Fruit fly (Drosophila melanogaster): ENCODE results near the gene NijA.
A peak's percentile ranks its signal among the peaks of the same experiment; 100 is the strongest.

The NijA gene

dm6 chr3L:10678545-10679067, 18.1 kb downstream of the NijA start:
- peak; percentile 48; the same call in 1 of the 2 replicates for TF ChIP-seq Rx (GFP tag; IDR thresholded peaks at IDR 0.05)
- TF ChIP-seq CG6689 (GFP tag; IDR thresholded peaks at IDR 0.05), result peak; percentile 96
- TF ChIP-seq dmrt99B (tag; optimal IDR thresholded peaks at IDR 0.05), result peak; percentile 99
- peak; percentile 79 for TF ChIP-seq wek (GFP tag; optimal IDR thresholded peaks at IDR 0.05)
- TF ChIP-seq tx (GFP tag; optimal IDR thresholded peaks at IDR 0.05), result peak; percentile 84
- TF ChIP-seq Dll (GFP tag; IDR thresholded peaks at IDR 0.05; ENCODE audit: partially characterized antibody), result no peak
- TF ChIP-seq CG1647 (GFP tag; optimal IDR thresholded peaks at IDR 0.05), result peak; percentile 74
- TF ChIP-seq lbe (GFP tag; optimal IDR thresholded peaks at IDR 0.05), result no peak
- peak; percentile 91 for TF ChIP-seq sd (tag; optimal IDR thresholded peaks at IDR 0.05)
- peak; percentile 93 for TF ChIP-seq CG9437 (GFP tag; optimal IDR thresholded peaks at IDR 0.05)
- TF ChIP-seq CG2120 (GFP tag; optimal IDR thresholded peaks at IDR 0.05), result peak; percentile 96
- TF ChIP-seq CG2202 (tag; optimal IDR thresholded peaks at IDR 0.05), result peak; percentile 83
- TF ChIP-seq Doc3 (GFP tag; IDR thresholded peaks at IDR 0.05; ENCODE audit: partially characterized antibody), result no peak
- peak; percentile 91 for TF ChIP-seq NfI (GFP tag; optimal IDR thresholded peaks at IDR 0.05)
- peak; percentile 77 for TF ChIP-seq CG18764 (GFP tag; optimal IDR thresholded peaks at IDR 0.05)
- TF ChIP-seq CG6272 (GFP tag; IDR thresholded peaks at IDR 0.05), result peak; percentile 76
- TF ChIP-seq jigr1 (GFP tag; IDR thresholded peaks at IDR 0.05), result peak; percentile 92
- no peak for TF ChIP-seq CG13287 (GFP tag; IDR thresholded peaks at IDR 0.05; ENCODE audit: partially characterized antibody)
- TF ChIP-seq CG12219 (GFP tag; optimal IDR thresholded peaks at IDR 0.05), result peak; percentile 91
- TF ChIP-seq danr (GFP tag; IDR thresholded peaks at IDR 0.05), result peak; percentile 92
- peak; percentile 92 for TF ChIP-seq CG6683 (GFP tag; optimal IDR thresholded peaks at IDR 0.05)
- peak; percentile 86 for TF ChIP-seq CG1602 (GFP tag; optimal IDR thresholded peaks at IDR 0.05)
- TF ChIP-seq E2f2 (GFP tag; IDR thresholded peaks at IDR 0.05), result peak; percentile 80; the same call in 1 of the 2 replicates
- peak; percentile 92 for TF ChIP-seq CG15696 (tag; optimal IDR thresholded peaks at IDR 0.05)
- TF ChIP-seq salm (tag; optimal IDR thresholded peaks at IDR 0.05), result peak; percentile 96
- TF ChIP-seq CG9215 (GFP tag; IDR thresholded peaks at IDR 0.05), result peak; percentile 91
- TF ChIP-seq CG4854 (GFP tag; optimal IDR thresholded peaks at IDR 0.05), result peak; percentile 88
- peak; percentile 93 for TF ChIP-seq CG32532 (GFP tag; IDR thresholded peaks at IDR 0.05)
- TF ChIP-seq Kr (GFP tag; optimal IDR thresholded peaks at IDR 0.05), result no peak
- peak; percentile 86 to 95 for TF ChIP-seq Pdp1 (GFP tag; optimal IDR thresholded peaks at IDR 0.05)
- peak; percentile 76 for TF ChIP-seq CG31388 (GFP tag; optimal IDR thresholded peaks at IDR 0.05)
- TF ChIP-seq CG11723 (GFP tag; optimal IDR thresholded peaks at IDR 0.05), result peak; percentile 92
- peak; percentile 88 for TF ChIP-seq en (GFP tag; optimal IDR thresholded peaks at IDR 0.05)
- peak; percentile 69; the same call in 1 of the 2 replicates for TF ChIP-seq CG1024 (GFP tag; IDR thresholded peaks at IDR 0.05)
- peak; percentile 94 for TF ChIP-seq CG7372 (GFP tag; IDR thresholded peaks at IDR 0.05)
- TF ChIP-seq Side (GFP tag; optimal IDR thresholded peaks at IDR 0.05), result peak; percentile 94
- TF ChIP-seq Drgx (GFP tag; IDR thresholded peaks at IDR 0.05), result peak; percentile 90
- peak; percentile 85 for TF ChIP-seq ewg (GFP tag; optimal IDR thresholded peaks at IDR 0.05)
- peak; percentile 90 for TF ChIP-seq abd-A (tag; optimal IDR thresholded peaks at IDR 0.05)
- peak; percentile 87 for TF ChIP-seq Dip3 (GFP tag; optimal IDR thresholded peaks at IDR 0.05)
- peak; percentile 68 for TF ChIP-seq Ets97D (GFP tag; optimal IDR thresholded peaks at IDR 0.05)
- peak; percentile 71 for TF ChIP-seq CG13123 (GFP tag; optimal IDR thresholded peaks at IDR 0.05)
- peak; percentile 91 for TF ChIP-seq disco-r (GFP tag; optimal IDR thresholded peaks at IDR 0.05)
- no peak; the same call in none of the 3 replicates for TF ChIP-seq ci (GFP tag; IDR thresholded peaks at IDR 0.05)
- TF ChIP-seq tio (GFP tag; optimal IDR thresholded peaks at IDR 0.05), result peak; percentile 92
- TF ChIP-seq cas (GFP tag; IDR thresholded peaks at IDR 0.05), result peak; percentile 84
- peak; percentile 90 for TF ChIP-seq az2 (GFP tag; optimal IDR thresholded peaks at IDR 0.05)
- TF ChIP-seq tap (tag; optimal IDR thresholded peaks at IDR 0.05), result peak; percentile 93
- no peak; the same call in 1 of the 2 replicates for TF ChIP-seq dan (GFP tag; IDR thresholded peaks at IDR 0.05)
- peak; percentile 88 for TF ChIP-seq Nf-YA (GFP tag; IDR thresholded peaks at IDR 0.05)
- peak; percentile 98 for TF ChIP-seq CG9727 (GFP tag; optimal IDR thresholded peaks at IDR 0.05)
